Worm (Caenorhabditis elegans) whole organism, L3 larva: Measurements from ENCODE around the gene lgc-13.

Source experiments
- ama-1 ChIP-seq: fragments of 150-350 bp; optimal IDR thresholded peaks from 2 replicates; lab custom pipeline; 2018
- egl-27 ChIP-seq: sonication (generic microtip); optimal IDR thresholded peaks from 4 replicates; lab custom pipeline; 2017; ENCODE audit warnings: missing biosample characterization, missing genetic modification reagents, missing genetic modification characterization
- fos-1 ChIP-seq: fragments of 150-350 bp; optimal IDR thresholded peaks from 2 replicates; lab custom pipeline; 2014; ENCODE audit warnings: missing biosample characterization, missing genetic modification characterization
- lsy-12 ChIP-seq: sonication (generic microtip); optimal IDR thresholded peaks from 2 replicates; lab custom pipeline; 2016; ENCODE audit warnings: mild to moderate bottlenecking, missing genetic modification characterization, missing compliant biosample characterization
- nfya-1 ChIP-seq: sonication (generic microtip); optimal IDR thresholded peaks from 2 replicates; lab custom pipeline; 2017; ENCODE audit warnings: missing genetic modification characterization, mild to moderate bottlenecking, missing compliant biosample characterization, antibody characterized with exemption, moderate library complexity; ENCODE audit not compliant: insufficient read depth
- nhr-43 ChIP-seq: sonication (generic microtip); optimal IDR thresholded peaks from 2 replicates; lab custom pipeline; 2016; ENCODE audit warnings: mild to moderate bottlenecking, missing genetic modification characterization, missing compliant biosample characterization; ENCODE audit not compliant: poor library complexity, severe bottlenecking
- pha-4 ChIP-seq: fragments of 150-350 bp; optimal IDR thresholded peaks from 2 replicates; lab custom pipeline; 2014; ENCODE audit warnings: missing biosample characterization, missing genetic modification reagents, missing genetic modification characterization
- skn-1 ChIP-seq: fragments of 150-350 bp; optimal IDR thresholded peaks from 2 replicates; lab custom pipeline; 2014; ENCODE audit warnings: missing biosample characterization, missing genetic modification characterization
- ztf-11 ChIP-seq: fragments of 150-350 bp; optimal IDR thresholded peaks from 2 replicates; lab custom pipeline; 2014; ENCODE audit warnings: missing biosample characterization, missing genetic modification characterization

DNA sequence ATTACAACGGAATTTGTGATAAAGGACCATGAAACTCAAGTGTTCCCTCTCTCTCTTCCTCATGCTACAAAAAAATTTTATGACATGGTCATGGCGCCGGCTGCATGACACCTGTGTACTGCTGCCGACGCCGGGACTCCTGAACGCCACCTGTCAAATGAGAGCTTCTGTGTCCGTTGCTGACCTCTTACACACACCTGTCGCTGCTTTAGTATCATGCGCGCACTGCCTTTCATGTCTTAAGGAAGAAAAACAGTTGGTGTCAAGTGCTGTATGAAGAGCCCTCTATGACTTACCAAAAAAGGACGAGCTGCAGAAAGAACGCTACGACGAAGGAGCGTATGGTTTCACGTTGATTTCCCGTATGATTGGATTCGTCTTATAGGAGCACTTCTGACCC lies 16.3 kb upstream of the lgc-13 start:
- TF ChIP-seq skn-1 (tag; lab: Kevin White, UChicago) (no peak), ama-1 (lab: Kevin White, UChicago) (no peak), pha-4 (tag; lab: Kevin White, UChicago) (no peak), lsy-12 (tag; lab: Kevin White, UChicago) (no peak), egl-27 (tag; lab: Kevin White, UChicago) (no peak), nhr-43 (tag; lab: Kevin White, UChicago) (no peak), nfya-1 (no peak), ztf-11 (tag; lab: Kevin White, UChicago) (no peak), fos-1 (tag; lab: Kevin White, UChicago) (no peak)
